Fruit fly (Drosophila melanogaster): Measurements from ENCODE around the gene PIG-K.

Gene PIG-K

DNA sequence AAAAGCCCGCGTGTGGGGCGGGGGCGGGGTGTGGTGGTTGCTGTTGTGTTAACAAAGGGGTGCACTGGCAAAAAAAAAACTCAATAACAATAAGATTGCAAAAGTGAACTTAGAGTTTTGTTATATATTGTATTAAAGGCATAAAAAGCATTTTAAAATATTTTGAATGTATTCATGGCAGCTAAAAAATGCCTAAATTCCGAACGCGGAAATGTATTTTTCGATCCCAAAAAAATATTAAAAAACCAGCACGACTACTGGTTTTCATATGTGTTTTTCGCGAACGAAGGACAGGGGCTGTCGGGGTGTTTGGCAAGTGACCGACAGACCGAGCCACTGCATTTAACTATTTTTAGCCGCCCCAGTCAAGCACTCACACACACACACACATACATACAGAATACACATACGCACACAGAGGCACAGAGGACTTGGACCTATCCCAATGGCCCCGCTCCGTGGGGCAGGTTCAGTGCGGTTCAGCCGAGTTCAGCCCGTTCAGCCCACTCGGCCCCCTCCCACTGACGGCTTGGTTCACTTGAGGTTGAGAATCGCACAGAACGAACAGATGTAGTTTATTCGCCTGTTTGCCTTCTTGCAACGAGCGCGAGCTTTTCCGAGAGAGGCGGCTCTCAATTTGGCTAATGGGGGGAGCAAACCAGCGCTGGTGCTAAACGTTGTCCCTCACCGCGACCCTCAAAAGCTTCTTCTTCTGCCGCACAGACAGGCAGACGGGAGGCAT lies 42.2 kb downstream of the PIG-K start (continued):
- TF ChIP-seq Ptx1 (GFP tag; IDR thresholded peaks at IDR 0.05) (peak; percentile 15; the same call in 1 of the 2 replicates), sr (GFP tag; IDR thresholded peaks at IDR 0.05) (0 out of 3 replicates have a peak, but pooled peaks have one; percentile 37), mam (GFP tag; optimal IDR thresholded peaks at IDR 0.05) (no peak), CG30403 (GFP tag; optimal IDR thresholded peaks at IDR 0.05) (peak; percentile 0), CG6791 (GFP tag; IDR thresholded peaks at IDR 0.05; ENCODE audit: partially characterized antibody) (no peak), crol (GFP tag; IDR thresholded peaks at IDR 0.05) (peak; percentile 50), CG12236 (GFP tag; optimal IDR thresholded peaks at IDR 0.05) (no peak), CG12769 (tag; optimal IDR thresholded peaks at IDR 0.05) (peak; percentile 41), sna (GFP tag; IDR thresholded peaks at IDR 0.05; ENCODE audit: partially characterized antibody) (no peak), Awh (GFP tag; IDR thresholded peaks at IDR 0.05) (no peak), Blimp-1 (GFP tag; optimal IDR thresholded peaks at IDR 0.05) (peak; percentile 21), Atf3 (GFP tag; optimal IDR thresholded peaks at IDR 0.05) (no peak), CG3847 (GFP tag; IDR thresholded peaks at IDR 0.05) (no peak), Trl (optimal IDR thresholded peaks at IDR 0.05) (peak; percentile 10 to 12), Trl (GFP tag; optimal IDR thresholded peaks at IDR 0.05) (no peak), Poxn (GFP tag; IDR thresholded peaks at IDR 0.05) (no peak), mirr (GFP tag; optimal IDR thresholded peaks at IDR 0.05) (no peak), PHDP (tag; optimal IDR thresholded peaks at IDR 0.05) (peak; percentile 1), ATbp (GFP tag; optimal IDR thresholded peaks at IDR 0.05) (peak; percentile 5), HLH4C (GFP tag; IDR thresholded peaks at IDR 0.05; ENCODE audit: partially characterized antibody) (no peak), lov (optimal IDR thresholded peaks at IDR 0.05) (no peak), lov (GFP tag; IDR thresholded peaks at IDR 0.05) (no peak), chm (GFP tag; IDR thresholded peaks at IDR 0.05) (no peak), CG10366 (GFP tag; IDR thresholded peaks at IDR 0.05) (peak; percentile 19; the same call in 1 of the 2 replicates), D (optimal IDR thresholded peaks at IDR 0.05) (no peak), D (GFP tag; optimal IDR thresholded peaks at IDR 0.05) (peak; percentile 5), CG3726 (GFP tag; IDR thresholded peaks at IDR 0.05) (no peak), NfI (GFP tag; optimal IDR thresholded peaks at IDR 0.05) (no peak), CG12659 (GFP tag; optimal IDR thresholded peaks at IDR 0.05) (peak; percentile 11), dmrt11E (tag; optimal IDR thresholded peaks at IDR 0.05) (no peak), Ada2b (GFP tag; IDR thresholded peaks at IDR 0.05) (no peak), bowl (GFP tag; IDR thresholded peaks at IDR 0.05) (no peak), CG31224 (GFP tag; IDR thresholded peaks at IDR 0.05) (no peak), phol (tag; optimal IDR thresholded peaks at IDR 0.05) (peak; percentile 23), CG2120 (GFP tag; optimal IDR thresholded peaks at IDR 0.05) (no peak), Aef1 (GFP tag; IDR thresholded peaks at IDR 0.05) (0 out of 3 replicates have a peak, but pooled peaks have one; percentile 6), CG9609 (GFP tag; optimal IDR thresholded peaks at IDR 0.05) (no peak), Sox102F (GFP tag; optimal IDR thresholded peaks at IDR 0.05) (peak; percentile 31), twi (tag; optimal IDR thresholded peaks at IDR 0.05) (no peak), fd96Cb (tag; optimal IDR thresholded peaks at IDR 0.05) (peak; percentile 8), pfk (GFP tag; optimal IDR thresholded peaks at IDR 0.05) (no peak), h (optimal IDR thresholded peaks at IDR 0.05) (no peak), Hr39 (optimal IDR thresholded peaks at IDR 0.05) (no peak), corto (GFP tag; optimal IDR thresholded peaks at IDR 0.05) (no peak), sens (GFP tag) (peak; percentile 37), pros (GFP tag; optimal IDR thresholded peaks at IDR 0.05) (no peak), dmrt99B (tag; optimal IDR thresholded peaks at IDR 0.05) (peak; percentile 17), inv (GFP tag; IDR thresholded peaks at IDR 0.05; ENCODE audit: partially characterized antibody) (no peak), fd102C (GFP tag; optimal IDR thresholded peaks at IDR 0.05) (no peak), hkb (optimal IDR thresholded peaks at IDR 0.05) (no peak), hkb (GFP tag; IDR thresholded peaks at IDR 0.05) (no peak), Med (GFP tag) (peak; percentile 71)
